Fruit fly (Drosophila melanogaster) whole organism, prepupa: ENCODE data around the gene Acp98AB.

Experiments
- Blimp-1 ChIP-seq: fragments of 200-800 bp; sonication (Bioruptor generic); optimal IDR thresholded peaks from 3 replicates; lab custom pipeline; 2017; ENCODE audit warnings: missing biosample characterization, missing genetic modification characterization, mild to moderate bottlenecking, moderate library complexity, missing genetic modification reagents
- CG10669 ChIP-seq: fragments of 200-800 bp; sonication (Bioruptor generic); optimal IDR thresholded peaks from 3 replicates; lab custom pipeline; 2018; ENCODE audit warnings: missing biosample characterization, mild to moderate bottlenecking, missing genetic modification characterization, moderate library complexity
- CG11762 ChIP-seq: fragments of 200-800 bp; sonication (Bioruptor generic); optimal IDR thresholded peaks from 3 replicates; lab custom pipeline; 2016; ENCODE audit warnings: missing biosample characterization, missing genetic modification characterization; ENCODE audit not compliant: insufficient read depth
- CG11902 ChIP-seq: fragments of 200-800 bp; sonication (Bioruptor generic); optimal IDR thresholded peaks from 3 replicates; lab custom pipeline; 2016; ENCODE audit warnings: missing biosample characterization, missing genetic modification characterization
- CG15336 ChIP-seq: fragments of 200-800 bp; sonication (Bioruptor generic); IDR thresholded peaks from 2 replicates; pipeline ENCODE4 v1.3.6; 2022; ENCODE audit warnings: missing biosample characterization, missing genetic modification characterization
- CG1621 ChIP-seq: fragments of 200-800 bp; sonication (Bioruptor generic); optimal IDR thresholded peaks from 3 replicates; lab custom pipeline; 2018; ENCODE audit warnings: missing biosample characterization, mild to moderate bottlenecking, missing genetic modification characterization
- CG16779 ChIP-seq: fragments of 200-800 bp; sonication (Bioruptor generic); optimal IDR thresholded peaks from 3 replicates; lab custom pipeline; 2017; ENCODE audit warnings: missing biosample characterization, mild to moderate bottlenecking, missing genetic modification characterization
- CG3032 ChIP-seq: fragments of 200-800 bp; optimal IDR thresholded peaks from 2 replicates; lab custom pipeline; 2019; ENCODE audit warnings: missing biosample characterization, mild to moderate bottlenecking, missing genetic modification characterization, moderate library complexity
- CG32006 ChIP-seq: fragments of 200-800 bp; sonication (Bioruptor generic); optimal IDR thresholded peaks from 3 replicates; lab custom pipeline; 2017; ENCODE audit warnings: missing biosample characterization, mild to moderate bottlenecking, missing genetic modification characterization
- CG6163 ChIP-seq: fragments of 200-800 bp; sonication (Bioruptor generic); IDR thresholded peaks from 3 replicates; pipeline ENCODE4 v1.3.6; 2022; ENCODE audit warnings: missing biosample characterization, missing genetic modification characterization
- CG6854 ChIP-seq: fragments of 200-800 bp; sonication (Bioruptor generic); optimal IDR thresholded peaks from 2 replicates; lab custom pipeline; 2017; ENCODE audit warnings: missing biosample characterization, mild to moderate bottlenecking, missing genetic modification characterization
- CG8632 ChIP-seq: fragments of 200-800 bp; sonication (Bioruptor generic); optimal IDR thresholded peaks from 3 replicates; lab custom pipeline; 2016; ENCODE audit warnings: missing biosample characterization, missing genetic modification characterization
- CG9139 ChIP-seq: fragments of 200-800 bp; sonication (Bioruptor generic); optimal IDR thresholded peaks from 3 replicates; lab custom pipeline; 2017; ENCODE audit warnings: missing biosample characterization, mild to moderate bottlenecking, missing genetic modification characterization
- Eip75B ChIP-seq: fragments of 200-800 bp; sonication (Bioruptor generic); optimal IDR thresholded peaks from 3 replicates; lab custom pipeline; 2016; ENCODE audit warnings: missing biosample characterization, missing genetic modification characterization
- Eip78C ChIP-seq: fragments of 200-800 bp; sonication (Bioruptor generic); peaks from one replicate; lab custom pipeline; 2016; ENCODE audit warnings: missing biosample characterization, missing genetic modification characterization
- Eip93F ChIP-seq: fragments of 200-800 bp; sonication (Bioruptor generic); optimal IDR thresholded peaks from 2 replicates; lab custom pipeline; 2016; ENCODE audit warnings: missing biosample characterization, mild to moderate bottlenecking, missing genetic modification characterization
- Ets96B ChIP-seq: fragments of 200-800 bp; optimal IDR thresholded peaks from 2 replicates; lab custom pipeline; 2019; ENCODE audit warnings: missing biosample characterization, mild to moderate bottlenecking, missing genetic modification characterization, moderate library complexity
- Gug ChIP-seq: fragments of 200-800 bp; sonication (Bioruptor generic); IDR thresholded peaks from 2 replicates; pipeline ENCODE4 v1.3.6; 2022; ENCODE audit warnings: missing biosample characterization, missing genetic modification characterization
- Hr38 ChIP-seq: sonication (Bioruptor generic); optimal IDR thresholded peaks from 2 replicates; lab custom pipeline; 2016; ENCODE audit warnings: missing biosample characterization, missing genetic modification characterization
- Hr39 ChIP-seq: fragments of 200-800 bp; sonication (Bioruptor generic); optimal IDR thresholded peaks from 2 replicates; lab custom pipeline; 2016; ENCODE audit warnings: missing biosample characterization, missing genetic modification characterization
- Hr4 ChIP-seq: fragments of 200-800 bp; sonication (Bioruptor generic); optimal IDR thresholded peaks from 3 replicates; lab custom pipeline; 2016; ENCODE audit warnings: missing biosample characterization, missing genetic modification characterization
- Lpt ChIP-seq: fragments of 200-800 bp; sonication (Bioruptor generic); optimal IDR thresholded peaks from 3 replicates; lab custom pipeline; 2016; ENCODE audit warnings: missing biosample characterization, missing genetic modification characterization
- OdsH ChIP-seq: fragments of 200-800 bp; sonication (Bioruptor generic); optimal IDR thresholded peaks from 3 replicates; lab custom pipeline; 2016; ENCODE audit warnings: missing biosample characterization, missing genetic modification characterization
- Smox ChIP-seq: fragments of 200-800 bp; sonication (Bioruptor generic); optimal IDR thresholded peaks from 3 replicates; lab custom pipeline; 2016; ENCODE audit warnings: missing biosample characterization, missing genetic modification characterization
- Sox102F ChIP-seq: fragments of 200-800 bp; sonication (Bioruptor generic); optimal IDR thresholded peaks from 2 replicates; lab custom pipeline; 2016; ENCODE audit warnings: missing biosample characterization, mild to moderate bottlenecking, missing genetic modification characterization
- Sox14 ChIP-seq: fragments of 200-800 bp; sonication (Bioruptor generic); optimal IDR thresholded peaks from 3 replicates; lab custom pipeline; 2016; ENCODE audit warnings: missing biosample characterization, missing genetic modification characterization
- acj6 ChIP-seq: fragments of 200-800 bp; sonication (Bioruptor generic); optimal IDR thresholded peaks from 3 replicates; lab custom pipeline; 2016; ENCODE audit warnings: missing biosample characterization, missing genetic modification characterization
- dac ChIP-seq: fragments of 200-800 bp; sonication (Bioruptor generic); optimal IDR thresholded peaks from 2 replicates; lab custom pipeline; 2017; ENCODE audit warnings: missing biosample characterization, mild to moderate bottlenecking, missing genetic modification characterization
- eg ChIP-seq: fragments of 200-800 bp; sonication (Bioruptor generic); IDR thresholded peaks from 3 replicates; pipeline ENCODE4 v1.3.6; 2022; ENCODE audit warnings: missing biosample characterization, missing genetic modification characterization
- esn ChIP-seq: fragments of 200-800 bp; sonication (Bioruptor generic); optimal IDR thresholded peaks from 2 replicates; lab custom pipeline; 2016; ENCODE audit warnings: missing biosample characterization, mild to moderate bottlenecking, missing genetic modification characterization, moderate library complexity
- fd59A ChIP-seq: fragments of 200-800 bp; sonication (Bioruptor generic); optimal IDR thresholded peaks from 2 replicates; lab custom pipeline; 2017; ENCODE audit warnings: missing biosample characterization, mild to moderate bottlenecking, missing genetic modification characterization, missing genetic modification reagents
- fd85E ChIP-seq: fragments of 200-800 bp; sonication (Bioruptor generic); optimal IDR thresholded peaks from 3 replicates; lab custom pipeline; 2016; ENCODE audit warnings: missing biosample characterization, missing genetic modification characterization
- lz ChIP-seq: fragments of 200-800 bp; sonication (Bioruptor generic); optimal IDR thresholded peaks from 3 replicates; lab custom pipeline; 2016; ENCODE audit warnings: missing biosample characterization, missing genetic modification characterization
- net ChIP-seq: fragments of 200-800 bp; sonication (Bioruptor generic); optimal IDR thresholded peaks from 3 replicates; lab custom pipeline; 2016; ENCODE audit warnings: missing biosample characterization, missing genetic modification characterization
- pdm3 ChIP-seq: fragments of 200-800 bp; sonication (Bioruptor generic); optimal IDR thresholded peaks from 3 replicates; lab custom pipeline; 2016; ENCODE audit warnings: missing biosample characterization, missing genetic modification characterization
- salr ChIP-seq, 2 experiments: fragments of 200-800 bp; sonication (Bioruptor generic); optimal IDR thresholded peaks; 3 replicates each; lab custom pipeline; 2016 to 2018; ENCODE audit warnings: missing biosample characterization in 2 of 2, missing genetic modification characterization in 2 of 2, mild to moderate bottlenecking in 1 of 2
- spab ChIP-seq: fragments of 200-800 bp; sonication (Bioruptor generic); optimal IDR thresholded peaks from 2 replicates; lab custom pipeline; 2017; ENCODE audit warnings: missing biosample characterization, mild to moderate bottlenecking, missing genetic modification characterization, missing genetic modification reagents
- ss ChIP-seq, 2 experiments: fragments of 200-800 bp; sonication (Bioruptor generic); optimal IDR thresholded peaks; 2 replicates in 1 of 2; 3 replicates in 1 of 2; lab custom pipeline; 2017 to 2018; ENCODE audit warnings: mild to moderate bottlenecking in 2 of 2, missing biosample characterization in 2 of 2, missing genetic modification characterization in 2 of 2, moderate library complexity in 1 of 2
- svp ChIP-seq: fragments of 200-800 bp; sonication (Bioruptor generic); peaks from one replicate; lab custom pipeline; 2016; ENCODE audit warnings: missing biosample characterization, missing genetic modification characterization
- vri ChIP-seq: fragments of 200-800 bp; sonication (Bioruptor generic); optimal IDR thresholded peaks from 3 replicates; lab custom pipeline; 2016; ENCODE audit warnings: missing biosample characterization, mild to moderate bottlenecking, missing genetic modification characterization

Acp98AB gene

DNA sequence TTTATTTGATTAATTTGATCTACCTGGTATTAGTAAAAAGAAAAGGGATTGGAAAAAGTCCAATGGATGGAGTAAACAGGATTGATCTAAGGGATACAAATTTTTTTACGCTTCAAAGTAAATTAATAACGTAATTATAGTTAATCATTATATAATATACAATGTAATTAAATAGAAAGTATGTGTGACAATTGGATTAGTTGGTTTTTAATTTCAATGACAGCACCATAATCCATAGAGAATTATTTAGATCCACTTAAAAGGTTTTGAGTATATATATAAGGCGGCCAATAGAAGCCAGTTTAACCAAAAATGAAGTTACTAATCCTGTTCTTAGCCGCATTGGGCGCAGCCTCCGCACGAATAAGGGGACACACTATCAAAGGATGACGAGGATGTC is at the start of gene Acp98AB:
Gene Acp98AB (plus strand): TSS at position 301 of the 400 bp plus-strand sequence.
- no peak for TF ChIP-seq Gug
- no peak for TF ChIP-seq Blimp-1 (GFP tag; lab: Kevin White, UChicago)
- no peak for TF ChIP-seq Sox102F (GFP tag; lab: Kevin White, UChicago)
- no peak for TF ChIP-seq ss (GFP tag; optimal IDR thresholded peaks at IDR 0.05; lab: Kevin White, UChicago)
- TF ChIP-seq CG3032 (tag; lab: Kevin White, UChicago) = no peak
- no peak for TF ChIP-seq Eip93F (GFP tag; lab: Kevin White, UChicago)
- no peak for TF ChIP-seq CG6854 (GFP tag; lab: Kevin White, UChicago)
- no peak for TF ChIP-seq Ets96B (tag; lab: Kevin White, UChicago)
- no peak for TF ChIP-seq CG10669 (GFP tag; lab: Kevin White, UChicago)
- TF ChIP-seq CG15336 (GFP tag; lab: Robert Waterston, UW) = no peak
- no peak for TF ChIP-seq Eip75B (GFP tag; lab: Kevin White, UChicago)

DNA sequence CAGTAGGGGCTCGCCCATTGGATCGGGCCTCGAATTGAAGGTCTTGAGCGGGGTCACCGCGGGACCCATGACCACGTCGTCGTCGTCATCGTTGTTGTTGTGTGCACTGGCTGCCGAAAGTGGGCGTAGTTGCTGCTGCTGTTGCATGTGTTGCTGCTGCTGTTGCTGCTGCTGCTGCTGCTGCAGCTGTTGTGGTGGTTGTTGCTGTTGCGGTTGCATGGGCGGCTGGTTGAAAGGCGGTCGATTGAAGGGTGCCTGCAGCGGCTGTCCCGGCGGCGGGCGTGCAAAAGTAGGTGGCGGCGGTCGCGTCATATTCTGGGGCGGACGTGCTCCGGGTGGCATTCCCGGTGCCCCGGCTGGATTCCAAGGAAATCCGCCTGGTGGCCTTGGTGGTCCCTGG is 46.9 kb upstream of the Acp98AB start:
- no peak for TF ChIP-seq Hr4
- TF ChIP-seq salr (GFP tag; optimal IDR thresholded peaks at IDR 0.05; lab: Kevin White, UChicago) = no peak
- no peak for TF ChIP-seq CG11762 (GFP tag; lab: Kevin White, UChicago)
- no peak for TF ChIP-seq spab (GFP tag; lab: Kevin White, UChicago)
- TF ChIP-seq CG9139 (GFP tag; lab: Kevin White, UChicago) = no peak

dm6 chr3R:27651710-27652109 is 43.0 kb upstream of the Acp98AB start:
- TF ChIP-seq dac (GFP tag; lab: Kevin White, UChicago) (no peak), net (GFP tag; lab: Kevin White, UChicago) (no peak), lz (GFP tag; lab: Kevin White, UChicago) (no peak), Smox (GFP tag; lab: Kevin White, UChicago) (no peak), Gug (no peak), CG32006 (GFP tag; lab: Kevin White, UChicago) (no peak), Hr4 (no peak), fd85E (GFP tag; lab: Kevin White, UChicago) (no peak), OdsH (GFP tag; lab: Kevin White, UChicago) (no peak), eg (GFP tag; lab: Robert Waterston, UW) (no peak), Sox102F (GFP tag; lab: Kevin White, UChicago) (no peak)
- TF ChIP-seq, all 60 proteins: peak for 0

dm6 chr3R:27652156-27652810 is 42.4 kb upstream of the Acp98AB start, which contains the start of gene RpS10a:
Gene RpS10a, plus strand, starts transcription at chr3R:27652760.
- TF ChIP-seq net (GFP tag; lab: Kevin White, UChicago) = no peak
- peak; percentile 56 for TF ChIP-seq Eip78C (GFP tag; lab: Kevin White, UChicago)
- no peak for TF ChIP-seq CG16779 (tag; lab: Kevin White, UChicago)
- TF ChIP-seq OdsH (GFP tag; lab: Kevin White, UChicago) = no peak
- TF ChIP-seq CG1621 (tag; lab: Kevin White, UChicago) = no peak
- no peak for TF ChIP-seq Hr4
- TF ChIP-seq Smox (GFP tag; lab: Kevin White, UChicago) = no peak
- TF ChIP-seq CG6854 (GFP tag; lab: Kevin White, UChicago) = no peak
- no peak for TF ChIP-seq CG10669 (GFP tag; lab: Kevin White, UChicago)
- 0 out of 3 replicates have a peak, but pooled peaks have one; percentile 14 for TF ChIP-seq CG6163 (GFP tag; lab: Robert Waterston, UW)
- TF ChIP-seq Hr39 (GFP tag; lab: Kevin White, UChicago) = no peak
- TF ChIP-seq svp (GFP tag; lab: Kevin White, UChicago) = no peak
- TF ChIP-seq Sox14 (GFP tag; lab: Kevin White, UChicago) = no peak
- TF ChIP-seq, all 60 proteins: peak for 2

dm6 chr3R:27655109-27655508 is 39.6 kb upstream of the Acp98AB start:
- TF ChIP-seq CG16779 (tag; lab: Kevin White, UChicago) = no peak
- TF ChIP-seq CG11902 (GFP tag; lab: Kevin White, UChicago) = no peak
- TF ChIP-seq CG3032 (tag; lab: Kevin White, UChicago) = no peak
- no peak for TF ChIP-seq esn
- TF ChIP-seq pdm3 = peak; percentile 35
- TF ChIP-seq CG1621 (tag; lab: Kevin White, UChicago) = no peak
- TF ChIP-seq CG6854 (GFP tag; lab: Kevin White, UChicago) = no peak
- TF ChIP-seq Smox (GFP tag; lab: Kevin White, UChicago) = peak; percentile 2
- peak; percentile 10 for TF ChIP-seq CG8632 (GFP tag; lab: Kevin White, UChicago)
- TF ChIP-seq Hr38 (GFP tag; lab: Kevin White, UChicago) = no peak
- peak; percentile 16 for TF ChIP-seq acj6 (GFP tag; lab: Kevin White, UChicago)
- no peak for TF ChIP-seq vri
- TF ChIP-seq fd59A (GFP tag; lab: Kevin White, UChicago) = no peak
- TF ChIP-seq CG11762 (GFP tag; lab: Kevin White, UChicago) = peak; percentile 11
- TF ChIP-seq Ets96B (tag; lab: Kevin White, UChicago) = peak; percentile 40
- peak; percentile 64 for TF ChIP-seq CG15336 (GFP tag; lab: Robert Waterston, UW)
- TF ChIP-seq net (GFP tag; lab: Kevin White, UChicago) = no peak
- peak; percentile 69; the same call in 2 of the 3 replicates for TF ChIP-seq eg (GFP tag; lab: Robert Waterston, UW)
- no peak for TF ChIP-seq Sox102F (GFP tag; lab: Kevin White, UChicago)
- peak; percentile 1 for TF ChIP-seq Lpt (GFP tag; lab: Kevin White, UChicago)
